Worm (Caenorhabditis elegans) whole organism, L2 larva: ENCODE data around the gene dhs-23.
A peak's percentile ranks its signal among the peaks of the same experiment; 100 is the strongest.

Source experiments
- C34F6.9 ChIP-seq: fragments of 150-350 bp; optimal IDR thresholded peaks from 2 replicates; lab custom pipeline; 2014; ENCODE audit warnings: missing biosample characterization, missing genetic modification characterization
- F13H6.1 ChIP-seq: sonication (generic microtip); optimal IDR thresholded peaks from 2 replicates; lab custom pipeline; 2016; ENCODE audit warnings: missing genetic modification characterization, missing compliant biosample characterization
- Y55F3AM.14 ChIP-seq: fragments of 200-800 bp; sonication (Bioruptor generic); optimal IDR thresholded peaks from 2 replicates; lab custom pipeline; 2018; ENCODE audit warnings: mild to moderate bottlenecking, missing genetic modification characterization, missing compliant biosample characterization
- ZK546.5 ChIP-seq: sonication (generic microtip); optimal IDR thresholded peaks from 2 replicates; lab custom pipeline; 2017; ENCODE audit warnings: missing biosample characterization, missing genetic modification characterization
- alr-1 ChIP-seq: fragments of 150-350 bp; optimal IDR thresholded peaks from 2 replicates; lab custom pipeline; 2014; ENCODE audit warnings: missing biosample characterization, missing genetic modification characterization
- aly-2 ChIP-seq: fragments of 150-350 bp; optimal IDR thresholded peaks from 2 replicates; lab custom pipeline; 2014; ENCODE audit warnings: missing biosample characterization, missing genetic modification characterization
- ama-1 ChIP-seq: fragments of 150-350 bp; optimal IDR thresholded peaks from 2 replicates; lab custom pipeline; 2018; ENCODE audit warnings: inconsistent platforms
- blmp-1 ChIP-seq: sonication (generic microtip); optimal IDR thresholded peaks from 2 replicates; lab custom pipeline; 2017; ENCODE audit warnings: missing genetic modification characterization, mild to moderate bottlenecking, missing compliant biosample characterization, antibody characterized with exemption, moderate library complexity; ENCODE audit not compliant: insufficient read depth
- ceh-16 ChIP-seq: fragments of 150-350 bp; optimal IDR thresholded peaks from 2 replicates; lab custom pipeline; 2014; ENCODE audit warnings: missing biosample characterization, missing genetic modification characterization
- crh-2 ChIP-seq: sonication (generic microtip); optimal IDR thresholded peaks from 2 replicates; lab custom pipeline; 2017; ENCODE audit warnings: missing biosample characterization, missing genetic modification characterization
- egl-27 ChIP-seq: sonication (generic microtip); optimal IDR thresholded peaks from 3 replicates; lab custom pipeline; 2017; ENCODE audit warnings: missing biosample characterization, missing genetic modification reagents, missing genetic modification characterization
- elt-1 ChIP-seq: fragments of 150-350 bp; optimal IDR thresholded peaks from 2 replicates; lab custom pipeline; 2014; ENCODE audit warnings: missing biosample characterization, missing genetic modification characterization
- elt-3 ChIP-seq: sonication (generic microtip); optimal IDR thresholded peaks from 2 replicates; lab custom pipeline; 2017; ENCODE audit warnings: missing biosample characterization, missing genetic modification characterization
- fos-1 ChIP-seq: fragments of 150-350 bp; optimal IDR thresholded peaks from 2 replicates; lab custom pipeline; 2014; ENCODE audit warnings: missing biosample characterization, missing genetic modification characterization
- gmeb-1 ChIP-seq: fragments of 150-350 bp; optimal IDR thresholded peaks from 2 replicates; lab custom pipeline; 2014; ENCODE audit warnings: missing biosample characterization, missing genetic modification characterization
- lin-11 ChIP-seq: fragments of 150-350 bp; sonication (generic microtip); optimal IDR thresholded peaks from 2 replicates; lab custom pipeline; 2014; ENCODE audit warnings: missing biosample characterization, missing genetic modification characterization, inconsistent platforms, mixed read lengths
- lin-13 ChIP-seq: fragments of 150-350 bp; optimal IDR thresholded peaks from 2 replicates; lab custom pipeline; 2014; ENCODE audit warnings: missing biosample characterization, missing genetic modification reagents, missing genetic modification characterization
- lin-39 ChIP-seq: fragments of 150-350 bp; optimal IDR thresholded peaks from 2 replicates; lab custom pipeline; 2014; ENCODE audit warnings: missing biosample characterization, missing genetic modification reagents, missing genetic modification characterization
- lsy-2 ChIP-seq, 2 experiments: fragments of 150-350 bp in 1 of 2; sonication (generic microtip) in 1 of 2; optimal IDR thresholded peaks; 2 replicates each; lab custom pipeline; 2014 to 2017; ENCODE audit warnings: missing biosample characterization in 2 of 2, missing genetic modification characterization in 2 of 2
- mab-5 ChIP-seq: fragments of 150-350 bp; optimal IDR thresholded peaks from 2 replicates; lab custom pipeline; 2014; ENCODE audit warnings: missing biosample characterization, missing genetic modification characterization
- mdl-1 ChIP-seq, 2 experiments: fragments of 150-350 bp in 1 of 2; sonication (generic microtip) in 1 of 2; optimal IDR thresholded peaks; 2 replicates each; lab custom pipeline; 2017; ENCODE audit warnings: missing biosample characterization in 2 of 2, missing genetic modification characterization in 2 of 2
- nhr-10 ChIP-seq: sonication (generic microtip); optimal IDR thresholded peaks from 2 replicates; lab custom pipeline; 2017; ENCODE audit warnings: missing biosample characterization, missing genetic modification characterization
- nhr-11 ChIP-seq: fragments of 150-350 bp; optimal IDR thresholded peaks from 2 replicates; lab custom pipeline; 2014; ENCODE audit warnings: missing biosample characterization, missing genetic modification characterization
- nhr-12 ChIP-seq: fragments of 150-350 bp; optimal IDR thresholded peaks from 2 replicates; lab custom pipeline; 2014; ENCODE audit warnings: missing biosample characterization, missing genetic modification characterization
- nhr-21 ChIP-seq: fragments of 150-350 bp; optimal IDR thresholded peaks from 2 replicates; lab custom pipeline; 2014; ENCODE audit warnings: missing biosample characterization, missing genetic modification characterization
- nhr-23 ChIP-seq: fragments of 150-350 bp; optimal IDR thresholded peaks from 2 replicates; lab custom pipeline; 2014; ENCODE audit warnings: missing biosample characterization, missing genetic modification reagents, missing genetic modification characterization
- nhr-25 ChIP-seq: fragments of 150-350 bp; sonication (generic microtip); optimal IDR thresholded peaks from 3 replicates; lab custom pipeline; 2014; ENCODE audit warnings: missing biosample characterization, missing genetic modification characterization
- nhr-6 ChIP-seq: fragments of 150-350 bp; optimal IDR thresholded peaks from 2 replicates; lab custom pipeline; 2014; ENCODE audit warnings: missing biosample characterization, missing genetic modification characterization
- nhr-77 ChIP-seq: fragments of 150-350 bp; optimal IDR thresholded peaks from 2 replicates; lab custom pipeline; 2014; ENCODE audit warnings: missing biosample characterization, missing genetic modification characterization
- peb-1 ChIP-seq: fragments of 150-350 bp; optimal IDR thresholded peaks from 2 replicates; lab custom pipeline; 2014; ENCODE audit warnings: missing biosample characterization, missing genetic modification characterization
- skn-1 ChIP-seq: sonication (generic microtip); optimal IDR thresholded peaks from 2 replicates; lab custom pipeline; 2017; ENCODE audit warnings: missing biosample characterization, missing genetic modification characterization
- sma-3 ChIP-seq: sonication (generic microtip); optimal IDR thresholded peaks from 2 replicates; lab custom pipeline; 2016; ENCODE audit warnings: missing genetic modification reagents, missing genetic modification characterization, missing compliant biosample characterization
- sma-9 ChIP-seq, 2 experiments: fragments of 150-350 bp in 1 of 2; sonication (generic microtip) in 1 of 2; optimal IDR thresholded peaks; 2 replicates each; lab custom pipeline; 2014 to 2016; ENCODE audit warnings: missing genetic modification characterization in 2 of 2, mild to moderate bottlenecking in 1 of 2, missing biosample characterization in 1 of 2, missing compliant biosample characterization in 1 of 2, missing genetic modification reagents in 1 of 2, moderate library complexity in 1 of 2
- snpc-4 ChIP-seq: fragments of 150-350 bp; optimal IDR thresholded peaks from 2 replicates; lab custom pipeline; 2014; ENCODE audit warnings: missing biosample characterization, missing genetic modification characterization
- unc-55 ChIP-seq: fragments of 150-350 bp; sonication (generic microtip); optimal IDR thresholded peaks from 3 replicates; lab custom pipeline; 2014; ENCODE audit warnings: missing biosample characterization, missing genetic modification reagents, missing genetic modification characterization
- unc-62 ChIP-seq: fragments of 150-350 bp; optimal IDR thresholded peaks from 2 replicates; lab custom pipeline; 2014; ENCODE audit warnings: missing biosample characterization, missing genetic modification reagents, missing genetic modification characterization
- zag-1 ChIP-seq: fragments of 150-350 bp; optimal IDR thresholded peaks from 2 replicates; lab custom pipeline; 2014; ENCODE audit warnings: missing biosample characterization, missing genetic modification characterization
- ztf-1 ChIP-seq: fragments of 200-800 bp; sonication (Bioruptor generic); conservative IDR thresholded peaks from 2 replicates; pipeline ENCODE4 v1.3.6; 2022; ENCODE audit warnings: missing genetic modification characterization, missing compliant biosample characterization
- ztf-11 ChIP-seq: sonication (generic microtip); optimal IDR thresholded peaks from 2 replicates; lab custom pipeline; 2017; ENCODE audit warnings: missing biosample characterization, missing genetic modification characterization
- ztf-4 ChIP-seq: fragments of 150-350 bp; optimal IDR thresholded peaks from 2 replicates; lab custom pipeline; 2014; ENCODE audit warnings: missing biosample characterization, missing genetic modification characterization

The dhs-23 gene

DNA sequence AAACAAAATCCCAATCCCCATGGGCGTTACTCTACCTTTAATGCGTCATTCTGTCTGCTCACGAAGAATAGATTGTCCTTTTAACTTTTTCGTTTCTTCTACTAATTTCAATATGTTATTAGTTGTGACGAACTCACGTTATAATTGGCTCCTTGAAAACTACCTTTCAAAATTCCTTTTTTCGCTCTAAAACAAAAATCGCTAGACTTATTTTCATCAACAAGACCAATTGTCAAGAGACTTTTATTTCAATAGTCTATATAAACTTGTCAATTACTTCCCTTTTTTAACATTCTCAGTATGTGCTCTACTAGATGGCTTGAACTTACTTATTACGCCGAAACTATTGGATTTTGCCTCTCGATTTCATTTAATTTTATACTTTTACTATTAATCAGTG lies 3.7 kb downstream of the dhs-23 start, which contains the start of gene str-102:
Gene str-102 (plus strand): TSS at position 301 of the 400 bp plus-strand sequence.
- TF ChIP-seq mdl-1 (tag; optimal IDR thresholded peaks at IDR 0.05; lab: Kevin White, UChicago) (no peak), sma-9 (GFP tag; optimal IDR thresholded peaks at IDR 0.05; lab: Kevin White, UChicago) (no peak), sma-9 (tag; optimal IDR thresholded peaks at IDR 0.05; lab: Kevin White, UChicago) (no peak), nhr-10 (no peak), egl-27 (tag; lab: Kevin White, UChicago) (no peak), nhr-12 (no peak), peb-1 (tag; lab: Kevin White, UChicago) (no peak), blmp-1 (tag; lab: Kevin White, UChicago) (no peak), crh-2 (tag; lab: Kevin White, UChicago) (no peak), gmeb-1 (tag; lab: Kevin White, UChicago) (no peak), aly-2 (tag; lab: Kevin White, UChicago) (no peak), sma-3 (GFP tag; lab: Kevin White, UChicago) (no peak), zag-1 (tag; lab: Kevin White, UChicago) (no peak), skn-1 (tag; lab: Kevin White, UChicago) (no peak), lin-11 (tag; lab: Kevin White, UChicago) (no peak), ztf-11 (no peak), nhr-77 (no peak), nhr-25 (tag; lab: Kevin White, UChicago) (no peak)

DNA sequence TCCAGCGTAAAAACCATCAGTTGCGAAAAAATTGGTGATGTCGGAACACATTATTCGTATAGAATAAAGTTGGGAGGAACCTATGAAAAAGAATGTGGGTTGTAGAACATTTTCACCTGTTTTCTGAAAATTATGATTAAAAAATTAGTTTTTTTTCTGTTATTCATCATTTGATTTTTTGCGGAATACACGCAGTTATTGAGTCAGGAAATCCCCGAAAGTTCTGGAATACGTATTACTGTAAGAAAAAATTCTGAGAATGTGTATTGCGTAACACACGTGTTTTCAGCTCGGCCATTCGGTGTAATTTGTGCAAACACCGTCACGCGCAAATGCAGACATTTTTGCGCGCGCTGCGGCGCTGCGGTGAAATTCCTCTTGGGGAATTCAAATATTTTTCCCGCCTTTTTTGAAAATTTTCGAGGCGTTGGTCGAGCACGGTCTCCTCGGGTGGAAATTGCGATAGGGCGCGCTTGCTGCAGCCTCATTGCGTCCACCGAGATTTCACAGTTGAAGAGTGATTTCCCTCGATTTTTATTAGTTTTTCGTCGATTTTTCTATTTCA lies 7.9 kb downstream of the dhs-23 start, which contains the start of gene srh-170:
Gene srh-170 (minus strand): TSS at position 51 of the 565 bp plus-strand sequence.
- TF ChIP-seq ama-1 (lab: Kevin White, UChicago) = no peak
- TF ChIP-seq ztf-1 (GFP tag; lab: Robert Waterston, UW) = no peak

DNA sequence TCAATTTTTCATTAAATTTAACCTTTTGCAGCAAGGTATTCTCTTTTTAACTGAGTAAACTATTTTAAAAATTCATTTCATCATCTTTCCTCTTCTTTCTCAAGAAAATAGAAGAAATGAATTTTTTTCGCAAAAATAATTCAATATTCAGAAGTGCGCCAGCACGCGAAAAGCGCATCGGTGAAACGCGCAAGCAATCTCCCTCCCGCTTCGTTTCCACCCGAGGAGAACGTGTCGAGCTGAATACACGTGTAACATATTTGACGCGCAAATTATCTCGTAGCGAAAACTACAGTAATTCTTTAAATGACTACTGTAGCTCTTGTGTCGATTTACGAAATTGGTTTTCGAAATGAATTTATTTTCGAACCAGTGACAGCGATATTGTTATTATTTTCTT lies 11.0 kb downstream of the dhs-23 start:
- TF ChIP-seq ama-1 (lab: Kevin White, UChicago) = no peak
- no peak for TF ChIP-seq nhr-77
- TF ChIP-seq ztf-1 (GFP tag; lab: Robert Waterston, UW) = no peak
- no peak for TF ChIP-seq blmp-1 (tag; lab: Kevin White, UChicago)
- no peak for TF ChIP-seq peb-1 (tag; lab: Kevin White, UChicago)
- TF ChIP-seq F13H6.1 (tag; lab: Kevin White, UChicago) = no peak
- TF ChIP-seq C34F6.9 = no peak
- TF ChIP-seq gmeb-1 (tag; lab: Kevin White, UChicago) = no peak
- TF ChIP-seq mab-5 (tag; lab: Kevin White, UChicago) = no peak
- no peak for TF ChIP-seq nhr-12
- TF ChIP-seq nhr-23 (tag; lab: Kevin White, UChicago) = no peak
- no peak for TF ChIP-seq unc-55 (GFP tag; lab: Kevin White, UChicago)
- TF ChIP-seq ztf-4 = no peak
- no peak for TF ChIP-seq ceh-16
- TF ChIP-seq elt-3 = no peak
- no peak for TF ChIP-seq nhr-6
- TF ChIP-seq fos-1 (tag; lab: Kevin White, UChicago) = no peak
- TF ChIP-seq unc-62 (GFP tag; lab: Kevin White, UChicago) = no peak
- TF ChIP-seq ZK546.5 (tag; lab: Kevin White, UChicago) = no peak
- no peak for TF ChIP-seq Y55F3AM.14 (GFP tag; lab: Kevin White, UChicago)

DNA sequence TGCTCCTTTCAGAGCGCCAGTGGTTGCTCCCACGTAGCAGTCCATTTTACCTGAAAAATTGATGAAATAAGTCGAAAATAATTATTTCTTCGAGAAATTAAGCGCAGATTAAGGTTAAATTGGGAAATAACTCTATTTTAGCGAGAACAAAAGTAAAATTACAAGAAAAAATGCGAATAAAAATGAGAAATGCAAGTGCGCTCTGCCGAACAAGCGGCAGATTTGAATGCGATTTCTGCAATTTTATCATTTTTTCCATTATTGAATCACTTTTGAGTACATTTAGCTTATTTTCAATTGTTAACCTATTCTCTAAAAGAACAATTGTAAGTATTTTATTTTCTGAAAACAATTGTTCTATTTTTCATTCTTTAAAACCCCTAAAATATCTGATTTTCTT lies 13.9 kb downstream of the dhs-23 start, which contains the start of gene T06E6.1:
Gene T06E6.1 (minus strand): TSS at position 56 of the 400 bp plus-strand sequence.
- TF ChIP-seq sma-9 (GFP tag; optimal IDR thresholded peaks at IDR 0.05; lab: Kevin White, UChicago) (no peak), sma-9 (tag; optimal IDR thresholded peaks at IDR 0.05; lab: Kevin White, UChicago) (no peak), ceh-16 (no peak), lsy-2 (tag; optimal IDR thresholded peaks at IDR 0.05; lab: Kevin White, UChicago) (peak in 1 of 2 experiments; percentile 23), egl-27 (tag; lab: Kevin White, UChicago) (no peak), unc-55 (GFP tag; lab: Kevin White, UChicago) (peak; percentile 5), crh-2 (tag; lab: Kevin White, UChicago) (no peak), ama-1 (lab: Kevin White, UChicago) (no peak), lin-39 (no peak), lin-13 (GFP tag; lab: Kevin White, UChicago) (peak; percentile 28), lin-11 (tag; lab: Kevin White, UChicago) (no peak), ztf-4 (no peak), nhr-21 (tag; lab: Kevin White, UChicago) (no peak), snpc-4 (tag; lab: Kevin White, UChicago) (no peak), peb-1 (tag; lab: Kevin White, UChicago) (no peak), elt-1 (tag; lab: Kevin White, UChicago) (no peak), gmeb-1 (tag; lab: Kevin White, UChicago) (peak; percentile 68), alr-1 (tag; lab: Kevin White, UChicago) (no peak), nhr-11 (tag; lab: Kevin White, UChicago) (no peak)
